Worm (Caenorhabditis elegans) whole organism, L1 larva: ENCODE measurements around the gene ins-4.

Experiments used
- aha-1 ChIP-seq: fragments of 150-350 bp; optimal IDR thresholded peaks from 2 replicates; lab custom pipeline; 2014; ENCODE audit warnings: missing biosample characterization, missing genetic modification characterization
- fkh-10 ChIP-seq: sonication (generic microtip); optimal IDR thresholded peaks from 2 replicates; lab custom pipeline; 2017; ENCODE audit warnings: missing biosample characterization, missing genetic modification reagents, missing genetic modification characterization
- fkh-4 ChIP-seq: sonication (generic microtip); optimal IDR thresholded peaks from 2 replicates; lab custom pipeline; 2016; ENCODE audit warnings: missing compliant biosample characterization, missing genetic modification characterization, borderline replicate concordance
- lin-35 ChIP-seq, 2 experiments: fragments of 150-350 bp; optimal IDR thresholded peaks; 2 replicates each; lab custom pipeline; 2014; ENCODE audit warnings: missing biosample characterization in 2 of 2, missing genetic modification characterization in 2 of 2, missing genetic modification reagents in 2 of 2
- lin-39 ChIP-seq: fragments of 150-350 bp; optimal IDR thresholded peaks from 2 replicates; lab custom pipeline; 2014; ENCODE audit warnings: missing biosample characterization, missing genetic modification reagents, missing genetic modification characterization
- lir-3 ChIP-seq: sonication (generic microtip); optimal IDR thresholded peaks from 2 replicates; lab custom pipeline; 2016; ENCODE audit warnings: mild to moderate bottlenecking, missing genetic modification characterization, moderate library complexity, missing compliant biosample characterization; ENCODE audit not compliant: poor library complexity
- mdl-1 ChIP-seq, 2 experiments: fragments of 150-350 bp; optimal IDR thresholded peaks; 2 replicates each; lab custom pipeline; 2014 to 2017; ENCODE audit warnings: missing biosample characterization in 2 of 2, missing genetic modification characterization in 2 of 2, inconsistent platforms in 1 of 2
- nhr-237 ChIP-seq: fragments of 150-350 bp; optimal IDR thresholded peaks from 2 replicates; lab custom pipeline; 2014; ENCODE audit warnings: missing biosample characterization, missing genetic modification characterization
- nhr-77 ChIP-seq: fragments of 150-350 bp; optimal IDR thresholded peaks from 2 replicates; lab custom pipeline; 2014; ENCODE audit warnings: missing biosample characterization, missing genetic modification characterization
- snpc-4 ChIP-seq: fragments of 150-350 bp; optimal IDR thresholded peaks from 2 replicates; lab custom pipeline; 2014; ENCODE audit warnings: missing biosample characterization, missing genetic modification characterization
- zag-1 ChIP-seq: fragments of 150-350 bp; optimal IDR thresholded peaks from 2 replicates; lab custom pipeline; 2014; ENCODE audit warnings: missing biosample characterization, missing genetic modification characterization
- ztf-11 ChIP-seq, 2 experiments: sonication (generic microtip); optimal IDR thresholded peaks; 2 replicates each; lab custom pipeline; 2016 to 2017; ENCODE audit warnings: missing genetic modification characterization in 2 of 2, missing biosample characterization in 1 of 2, missing compliant biosample characterization in 1 of 2

- no peak for TF ChIP-seq mdl-1 (tag; optimal IDR thresholded peaks at IDR 0.05; lab: Kevin White, UChicago)
- no peak for TF ChIP-seq nhr-237 (tag; lab: Kevin White, UChicago)
- TF ChIP-seq ztf-11 (tag; optimal IDR thresholded peaks at IDR 0.05; lab: Kevin White, UChicago) = no peak
- no peak for TF ChIP-seq zag-1 (tag; lab: Kevin White, UChicago)
- no peak for TF ChIP-seq lin-35 (GFP tag; optimal IDR thresholded peaks at IDR 0.05; lab: Kevin White, UChicago)
- no peak for TF ChIP-seq fkh-4
- TF ChIP-seq lir-3 (tag; lab: Kevin White, UChicago) = no peak
- TF ChIP-seq lin-39 = no peak
- no peak for TF ChIP-seq snpc-4 (tag; lab: Kevin White, UChicago)
- TF ChIP-seq fkh-10 (GFP tag; lab: Kevin White, UChicago) = no peak
- TF ChIP-seq aha-1 (tag; lab: Kevin White, UChicago) = no peak
- TF ChIP-seq nhr-77 (tag; lab: Kevin White, UChicago) = no peak
Observed at ce11 chrII:6000136-6000535, 4.0 kb downstream of the ins-4 start, which contains the start of gene ins-6.
